Worm (Caenorhabditis elegans): ENCODE results near the gene lron-2.

DNA sequence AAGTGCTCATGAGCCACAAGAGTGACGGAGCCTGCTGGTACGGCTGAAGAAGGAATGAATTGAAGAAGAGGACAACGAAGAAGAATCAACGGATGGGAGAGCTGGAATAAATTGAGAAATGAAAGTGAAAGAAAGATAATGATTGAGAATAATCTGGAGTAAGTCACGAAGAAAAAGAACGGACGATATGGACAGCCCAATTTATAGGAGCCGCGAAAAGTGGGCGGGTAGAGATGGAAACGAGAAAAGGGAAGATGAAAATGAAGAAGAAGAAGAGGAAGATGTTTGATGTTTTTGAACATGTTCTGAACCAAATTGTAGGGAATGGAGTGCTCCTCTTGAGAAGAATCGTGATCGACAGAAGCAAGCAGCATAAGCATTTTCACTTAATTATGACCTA is 21.0 kb downstream of the lron-2 start, which contains the start of gene slc-17.7:
- TF ChIP-seq cog-1 (tag; optimal IDR thresholded peaks at IDR 0.05) (no peak), ztf-23 (GFP tag; IDR thresholded peaks at IDR 0.05) (no peak), med-1 (GFP tag; optimal IDR thresholded peaks at IDR 0.05; ENCODE audit: insufficient read depth) (no peak)
